Worm (Caenorhabditis elegans) whole organism, L4 larva: Measurements from ENCODE around the gene K07C11.10.

ENCODE experiments used
- T26A8.4 ChIP-seq: fragments of 200-800 bp; sonication (Bioruptor generic); IDR thresholded peaks from 2 replicates; pipeline ENCODE4 v1.3.6; 2022; ENCODE audit warnings: missing genetic modification characterization, missing compliant biosample characterization
- egl-43 ChIP-seq: fragments of 200-800 bp; sonication (Bioruptor generic); IDR thresholded peaks from 2 replicates; pipeline ENCODE4 v1.3.6; 2022; ENCODE audit warnings: missing genetic modification reagents, missing genetic modification characterization, missing compliant biosample characterization
- hlh-30 ChIP-seq: sonication (generic microtip); optimal IDR thresholded peaks from 2 replicates; lab custom pipeline; 2017; ENCODE audit warnings: antibody characterized with exemption, mild to moderate bottlenecking, missing genetic modification characterization, missing compliant biosample characterization; ENCODE audit not compliant: insufficient read depth

DNA sequence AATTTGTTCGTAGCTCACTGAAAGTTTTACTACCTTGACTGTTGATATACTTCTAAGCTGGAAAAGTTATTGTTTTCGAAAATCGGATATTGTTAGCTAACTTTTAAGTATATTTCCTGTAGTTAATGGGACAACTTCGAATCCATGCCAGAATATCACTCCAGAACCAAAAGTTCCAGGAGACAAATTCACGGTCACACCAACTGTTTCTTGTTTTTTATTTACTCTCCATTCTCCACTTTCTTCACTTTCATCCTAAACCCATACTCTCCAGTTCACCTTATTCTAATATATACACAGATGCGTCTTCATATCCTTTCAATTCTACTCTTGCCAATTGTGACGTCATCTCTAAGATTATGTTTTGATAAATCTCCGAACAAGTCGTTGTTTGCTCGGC is 32.3 kb upstream of the K07C11.10 start, which contains the start of gene C16D9.1:
- TF ChIP-seq hlh-30 (tag; lab: Kevin White, UChicago): no peak
- TF ChIP-seq T26A8.4 (GFP tag; lab: Robert Waterston, UW): no peak
- TF ChIP-seq egl-43 (GFP tag; lab: Robert Waterston, UW): no peak
